Worm (Caenorhabditis elegans) whole organism, L1 larva: ENCODE measurements around the gene F40C5.2.

Experiments used
- blmp-1 ChIP-seq: fragments of 150-350 bp; optimal IDR thresholded peaks from 2 replicates; lab custom pipeline; 2014; ENCODE audit warnings: missing biosample characterization, missing genetic modification characterization
- ces-1 ChIP-seq: fragments of 150-350 bp; optimal IDR thresholded peaks from 2 replicates; lab custom pipeline; 2014; ENCODE audit warnings: missing biosample characterization, missing genetic modification reagents, missing genetic modification characterization
- efl-1 ChIP-seq, 4 experiments: fragments of 150-350 bp; optimal IDR thresholded peaks in 3 of 4; peaks in 1 of 4; 1 replicate in 1 of 4; 2 replicates in 3 of 4; lab custom pipeline; 2014; ENCODE audit warnings: missing biosample characterization in 2 of 4, missing genetic modification characterization in 2 of 4, missing genetic modification reagents in 2 of 4
- egl-13 ChIP-seq: sonication (generic microtip); optimal IDR thresholded peaks from 2 replicates; lab custom pipeline; 2016; ENCODE audit warnings: missing genotype, missing genetic modification reagents, missing genetic modification characterization, missing compliant biosample characterization
- elt-2 ChIP-seq: sonication (generic microtip); optimal IDR thresholded peaks from 2 replicates; lab custom pipeline; 2016; ENCODE audit warnings: missing genetic modification characterization, mild to moderate bottlenecking, inconsistent platforms, missing compliant biosample characterization, missing genetic modification reagents
- elt-3 ChIP-seq, 6 experiments: fragments of 150-350 bp in 1 of 6; sonication (generic microtip); optimal IDR thresholded peaks; 2 replicates each; lab custom pipeline; 2017 to 2018; ENCODE audit warnings: missing biosample characterization in 6 of 6, missing genetic modification characterization in 6 of 6, inconsistent platforms in 1 of 6
- fkh-8 ChIP-seq: sonication (generic microtip); optimal IDR thresholded peaks from 2 replicates; lab custom pipeline; 2016; ENCODE audit warnings: mild to moderate bottlenecking, missing genetic modification characterization, missing compliant biosample characterization
- fos-1 ChIP-seq: fragments of 150-350 bp; optimal IDR thresholded peaks from 2 replicates; lab custom pipeline; 2014; ENCODE audit warnings: missing biosample characterization, missing genetic modification characterization
- grh-1 ChIP-seq: fragments of 200-800 bp; sonication (Bioruptor generic); IDR thresholded peaks from 2 replicates; pipeline ENCODE4 v1.3.6; 2022; ENCODE audit warnings: missing genetic modification reagents, missing genetic modification characterization, missing compliant biosample characterization
- hlh-17 ChIP-seq: fragments of 200-800 bp; sonication (Bioruptor generic); optimal IDR thresholded peaks from 2 replicates; lab custom pipeline; 2018; ENCODE audit warnings: missing genetic modification characterization, mild to moderate bottlenecking, missing compliant biosample characterization, moderate library complexity, borderline replicate concordance
- lin-13 ChIP-seq: fragments of 150-350 bp; optimal IDR thresholded peaks from 2 replicates; lab custom pipeline; 2014; ENCODE audit warnings: missing biosample characterization, missing genetic modification reagents, missing genetic modification characterization
- lin-15B ChIP-seq: fragments of 150-350 bp; sonication (generic microtip); optimal IDR thresholded peaks from 3 replicates; lab custom pipeline; 2014; ENCODE audit warnings: missing biosample characterization, missing genetic modification characterization
- lir-3 ChIP-seq: sonication (generic microtip); optimal IDR thresholded peaks from 2 replicates; lab custom pipeline; 2016; ENCODE audit warnings: mild to moderate bottlenecking, missing genetic modification characterization, moderate library complexity, missing compliant biosample characterization; ENCODE audit not compliant: poor library complexity
- lsy-2 ChIP-seq, 2 experiments: fragments of 150-350 bp; optimal IDR thresholded peaks; 2 replicates each; lab custom pipeline; 2014; ENCODE audit warnings: missing biosample characterization in 2 of 2, missing genetic modification characterization in 2 of 2
- mab-9 ChIP-seq: fragments of 200-800 bp; sonication (Bioruptor generic); IDR thresholded peaks from 2 replicates; pipeline ENCODE4 v1.3.6; 2022; ENCODE audit warnings: missing genetic modification reagents, missing genetic modification characterization, missing compliant biosample characterization
- nhr-11 ChIP-seq: fragments of 150-350 bp; optimal IDR thresholded peaks from 2 replicates; lab custom pipeline; 2014; ENCODE audit warnings: missing biosample characterization, missing genetic modification characterization
- nhr-12 ChIP-seq: sonication (generic microtip); optimal IDR thresholded peaks from 2 replicates; lab custom pipeline; 2017; ENCODE audit warnings: missing biosample characterization, missing genetic modification characterization
- nhr-19 ChIP-seq: fragments of 200-800 bp; sonication (Bioruptor generic); conservative IDR thresholded peaks from 2 replicates; pipeline ENCODE4 v1.3.6; 2022; ENCODE audit warnings: missing genetic modification characterization, missing compliant biosample characterization
- nhr-237 ChIP-seq: fragments of 150-350 bp; optimal IDR thresholded peaks from 2 replicates; lab custom pipeline; 2014; ENCODE audit warnings: missing biosample characterization, missing genetic modification characterization
- nhr-85 ChIP-seq: sonication (generic microtip); peaks from one replicate; lab custom pipeline; 2016; ENCODE audit warnings: missing genetic modification characterization, inconsistent platforms, missing compliant biosample characterization
- nhr-90 ChIP-seq: sonication (generic microtip); optimal IDR thresholded peaks from 2 replicates; lab custom pipeline; 2016; ENCODE audit warnings: mild to moderate bottlenecking, missing genetic modification characterization, missing compliant biosample characterization; ENCODE audit not compliant: poor library complexity
- pqm-1 ChIP-seq: sonication (generic microtip); optimal IDR thresholded peaks from 3 replicates; lab custom pipeline; 2017; ENCODE audit warnings: missing biosample characterization, missing genetic modification characterization
- sptf-1 ChIP-seq: fragments of 150-350 bp; optimal IDR thresholded peaks from 2 replicates; lab custom pipeline; 2014; ENCODE audit warnings: missing biosample characterization, missing genetic modification characterization
- sup-37 ChIP-seq: fragments of 200-800 bp; sonication (Bioruptor generic); optimal IDR thresholded peaks from 2 replicates; lab custom pipeline; 2018; ENCODE audit warnings: mild to moderate bottlenecking, missing genetic modification characterization, missing compliant biosample characterization
- swsn-7 ChIP-seq: sonication (generic microtip); optimal IDR thresholded peaks from 2 replicates; lab custom pipeline; 2016; ENCODE audit warnings: missing genetic modification characterization, missing compliant biosample characterization
- tbx-2 ChIP-seq: sonication (generic microtip); optimal IDR thresholded peaks from 2 replicates; lab custom pipeline; 2016; ENCODE audit warnings: missing genetic modification characterization, missing compliant biosample characterization
- unc-62 ChIP-seq: fragments of 150-350 bp; optimal IDR thresholded peaks from 2 replicates; lab custom pipeline; 2014; ENCODE audit warnings: missing biosample characterization, missing genetic modification reagents, missing genetic modification characterization
- vab-15 ChIP-seq: sonication (generic microtip); optimal IDR thresholded peaks from 2 replicates; lab custom pipeline; 2017; ENCODE audit warnings: missing genotype, mild to moderate bottlenecking, missing genetic modification characterization, missing compliant biosample characterization
- zip-4 ChIP-seq: fragments of 200-800 bp; sonication (Bioruptor generic); optimal IDR thresholded peaks from 2 replicates; lab custom pipeline; 2018; ENCODE audit warnings: mild to moderate bottlenecking, missing genetic modification characterization, moderate library complexity, missing compliant biosample characterization
- ztf-11 ChIP-seq, 2 experiments: sonication (generic microtip); optimal IDR thresholded peaks; 2 replicates each; lab custom pipeline; 2016 to 2017; ENCODE audit warnings: missing genetic modification characterization in 2 of 2, missing biosample characterization in 1 of 2, missing compliant biosample characterization in 1 of 2
- ztf-4 ChIP-seq: fragments of 150-350 bp; optimal IDR thresholded peaks from 2 replicates; lab custom pipeline; 2014; ENCODE audit warnings: missing biosample characterization, missing genetic modification characterization

The F40C5.2 gene

ce11 chrV:3549553-3549952 lies 21.2 kb upstream of the F40C5.2 start, which contains the start of gene sri-21:
Gene sri-21, plus strand, starts transcription at chrV:3549853.
- no peak for TF ChIP-seq efl-1 (optimal IDR thresholded peaks at IDR 0.05; lab: Kevin White, UChicago)
- no peak for TF ChIP-seq efl-1 (GFP tag; optimal IDR thresholded peaks at IDR 0.05 in 1 of 2; lab: Kevin White, UChicago)
- no peak for TF ChIP-seq nhr-19 (GFP tag; lab: Robert Waterston, UW)
- TF ChIP-seq ztf-11 (tag; optimal IDR thresholded peaks at IDR 0.05; lab: Kevin White, UChicago) = no peak
- no peak for TF ChIP-seq fos-1 (tag; lab: Kevin White, UChicago)
- TF ChIP-seq mab-9 (GFP tag; lab: Robert Waterston, UW) = no peak
- no peak for TF ChIP-seq nhr-90
- TF ChIP-seq zip-4 = no peak
- TF ChIP-seq nhr-237 (tag; lab: Kevin White, UChicago) = no peak
- no peak for TF ChIP-seq nhr-12 (tag; lab: Kevin White, UChicago)
- TF ChIP-seq lin-13 = no peak
- TF ChIP-seq ztf-4 (tag; lab: Kevin White, UChicago) = no peak
- TF ChIP-seq, all 84 proteins: peak for 0

DNA sequence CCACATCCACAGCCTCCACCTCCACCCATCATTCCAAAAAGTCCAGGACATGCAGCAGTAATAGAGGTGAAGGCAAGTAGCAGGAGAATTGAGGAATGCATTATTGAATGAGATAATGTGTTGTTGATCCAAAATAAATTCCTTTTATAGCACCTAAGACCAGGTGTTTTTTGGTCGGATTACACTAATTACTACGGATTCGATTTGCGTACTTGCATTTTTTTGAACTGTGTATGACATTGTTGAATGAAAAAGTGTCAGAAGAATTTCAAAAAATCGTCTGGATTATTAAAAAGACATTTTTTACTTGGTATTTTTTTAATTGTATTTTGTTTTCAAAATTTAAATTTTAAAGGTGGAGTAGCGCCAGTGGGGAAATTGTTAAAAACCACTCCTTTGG lies 19.0 kb upstream of the F40C5.2 start, which contains the start of gene grl-28:
TSS of gene grl-28 (minus strand) at position 101 of the 400 bp plus-strand sequence.
- TF ChIP-seq ztf-11 (tag; optimal IDR thresholded peaks at IDR 0.05; lab: Kevin White, UChicago) (no peak), elt-3 (tag; optimal IDR thresholded peaks at IDR 0.05; lab: Kevin White, UChicago) (no peak), fkh-8 (tag; lab: Kevin White, UChicago) (no peak), lsy-2 (tag; optimal IDR thresholded peaks at IDR 0.05; lab: Kevin White, UChicago) (no peak), ztf-4 (tag; lab: Kevin White, UChicago) (no peak), nhr-85 (tag; lab: Kevin White, UChicago) (peak; percentile 1), tbx-2 (no peak), grh-1 (GFP tag; lab: Robert Waterston, UW) (no peak)
- TF ChIP-seq, all 84 proteins: peak for 1

DNA sequence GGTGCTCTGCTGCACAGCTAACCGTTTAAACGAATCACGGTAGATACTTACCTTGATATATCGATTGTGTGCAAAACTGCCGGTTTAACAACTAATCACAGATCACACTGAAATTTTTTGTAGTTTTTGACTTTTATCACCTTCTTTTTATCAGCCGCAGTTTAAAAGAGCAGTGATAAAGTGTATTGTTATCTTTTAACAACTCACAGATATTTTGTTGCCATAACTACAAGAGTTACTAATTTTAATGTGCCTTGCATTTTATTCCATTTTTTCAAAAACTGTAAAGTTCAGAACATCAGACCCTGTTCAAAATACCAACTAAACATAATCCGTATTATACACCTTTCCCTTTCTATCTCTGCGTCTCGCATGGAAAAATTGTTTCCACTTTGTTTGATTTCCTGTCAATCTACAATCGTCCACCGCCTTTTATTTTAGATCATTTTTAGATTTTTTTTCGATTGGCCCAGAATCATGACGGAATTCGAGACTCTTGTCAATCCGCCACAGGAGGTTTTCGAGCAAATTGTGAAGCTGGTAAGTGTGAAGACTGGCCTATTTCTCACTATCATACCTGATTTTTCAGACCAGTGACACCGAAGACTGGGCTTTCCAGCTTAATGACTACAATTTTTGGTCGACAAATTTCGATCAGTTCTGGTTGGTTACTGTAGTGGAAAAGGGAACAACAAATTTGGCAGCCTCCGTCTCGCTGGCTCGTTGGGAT lies 17.9 kb upstream of the F40C5.2 start, which contains the start of gene T24A6.20:
TSS of gene T24A6.20 (plus strand) at position 395 of the 730 bp plus-strand sequence.
- TF ChIP-seq efl-1 (optimal IDR thresholded peaks at IDR 0.05; lab: Kevin White, UChicago) (no peak), efl-1 (GFP tag; optimal IDR thresholded peaks at IDR 0.05 in 1 of 2; lab: Kevin White, UChicago) (peak in 1 of 2 experiments; percentile 91), elt-2 (tag; lab: Kevin White, UChicago) (peak; percentile 70), blmp-1 (tag; lab: Kevin White, UChicago) (peak; percentile 35), sptf-1 (no peak)
- TF ChIP-seq, all 84 proteins: peak for 3

- TF ChIP-seq nhr-11 (tag; lab: Kevin White, UChicago) (no peak), egl-13 (tag; lab: Kevin White, UChicago) (no peak), zip-4 (no peak), unc-62 (no peak), sup-37 (GFP tag; lab: Kevin White, UChicago) (no peak), ces-1 (GFP tag; lab: Kevin White, UChicago) (no peak), lin-15B (tag; lab: Kevin White, UChicago) (no peak), hlh-17 (GFP tag; lab: Kevin White, UChicago) (no peak), fkh-8 (tag; lab: Kevin White, UChicago) (no peak), lir-3 (tag; lab: Kevin White, UChicago) (no peak), pqm-1 (tag; lab: Kevin White, UChicago) (no peak), fos-1 (tag; lab: Kevin White, UChicago) (no peak), swsn-7 (no peak), ztf-4 (tag; lab: Kevin White, UChicago) (no peak), vab-15 (tag; lab: Kevin White, UChicago) (no peak), nhr-237 (tag; lab: Kevin White, UChicago) (no peak)
- TF ChIP-seq, all 84 proteins: peak for 0
Observed at ce11 chrV:3554869-3555268, 15.9 kb upstream of the F40C5.2 start, which contains the start of gene grl-29. Gene grl-29, minus strand, starts transcription at chrV:3555236.
